Worm (Caenorhabditis elegans): ENCODE measurements around the gene ttr-34.

Gene ttr-34

DNA sequence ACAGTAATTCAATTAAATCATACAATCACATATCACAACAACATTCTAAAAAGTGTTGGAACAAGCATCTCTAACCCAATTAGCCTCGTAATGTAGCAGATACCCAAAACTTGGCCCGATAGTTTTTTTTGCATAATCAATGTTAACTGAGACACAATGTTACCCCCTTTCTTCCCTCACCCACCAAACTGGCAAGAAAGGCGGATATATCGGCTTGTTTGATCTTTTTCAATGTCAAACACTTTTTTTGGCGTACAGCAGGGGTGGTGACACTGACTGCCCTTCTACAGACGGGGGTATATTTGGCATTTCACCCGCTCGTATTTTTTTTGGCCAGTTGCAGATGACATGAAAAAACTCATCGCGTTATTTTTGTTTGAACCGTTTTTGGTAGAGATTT, 29.6 kb upstream of the ttr-34 start:
- TF ChIP-seq B0310.2 (tag; optimal IDR thresholded peaks at IDR 0.05) (no peak), tbx-11 (GFP tag; IDR thresholded peaks at IDR 0.05) (no peak), hmbx-1 (tag; optimal IDR thresholded peaks at IDR 0.05) (no peak), flt-1 (GFP tag; IDR thresholded peaks at IDR 0.05) (no peak), ceh-13 (GFP tag; optimal IDR thresholded peaks at IDR 0.05) (no peak)

ce11 chrX:13112664-13113063, 26.9 kb upstream of the ttr-34 start:
- TF ChIP-seq ceh-36 (tag; optimal IDR thresholded peaks at IDR 0.05) (no peak), tbx-37 (GFP tag; conservative IDR thresholded peaks at IDR 0.05) (no peak), tra-4 (tag; optimal IDR thresholded peaks at IDR 0.05) (no peak)

DNA sequence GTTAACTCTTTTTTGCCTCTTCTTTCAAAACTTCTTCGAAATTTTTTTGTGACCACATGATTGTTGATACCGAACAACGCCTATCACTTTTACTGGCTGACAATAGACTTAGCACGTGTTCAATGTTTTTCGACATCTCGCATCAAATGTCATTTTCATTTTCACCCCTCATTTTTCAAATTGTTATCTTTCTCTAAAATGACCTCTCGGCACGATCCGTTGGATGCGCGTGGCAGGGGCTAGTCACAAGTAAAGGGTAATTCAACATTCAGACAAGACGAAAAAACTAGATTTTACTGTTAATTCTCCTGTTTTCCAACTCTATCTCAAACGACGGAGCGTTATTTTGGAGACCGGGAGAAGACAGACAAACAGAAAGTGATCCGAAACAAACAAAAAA, 26.1 kb upstream of the ttr-34 start, which contains the start of gene F17H10.2:
Gene F17H10.2 (plus strand): TSS at position 316 of the 400 bp plus-strand sequence.
- TF ChIP-seq tbx-11 (GFP tag; IDR thresholded peaks at IDR 0.05) (no peak), hnd-1 (tag; optimal IDR thresholded peaks at IDR 0.05) (no peak), tra-4 (tag; optimal IDR thresholded peaks at IDR 0.05) (no peak), tbx-37 (GFP tag; conservative IDR thresholded peaks at IDR 0.05) (no peak), ama-1 (optimal IDR thresholded peaks at IDR 0.05) (no peak)

ce11 chrX:13115694-13116093, 23.9 kb upstream of the ttr-34 start:
- no peak for TF ChIP-seq ceh-36 (tag; optimal IDR thresholded peaks at IDR 0.05)
- TF ChIP-seq tbx-37 (GFP tag; conservative IDR thresholded peaks at IDR 0.05): no peak
- TF ChIP-seq tra-4 (tag; optimal IDR thresholded peaks at IDR 0.05): no peak
- TF ChIP-seq hmg-4 (GFP tag; optimal IDR thresholded peaks at IDR 0.05): no peak
- no peak for TF ChIP-seq F13C5.2 (tag; optimal IDR thresholded peaks at IDR 0.05)
- no peak for TF ChIP-seq flt-1 (GFP tag; IDR thresholded peaks at IDR 0.05)

DNA sequence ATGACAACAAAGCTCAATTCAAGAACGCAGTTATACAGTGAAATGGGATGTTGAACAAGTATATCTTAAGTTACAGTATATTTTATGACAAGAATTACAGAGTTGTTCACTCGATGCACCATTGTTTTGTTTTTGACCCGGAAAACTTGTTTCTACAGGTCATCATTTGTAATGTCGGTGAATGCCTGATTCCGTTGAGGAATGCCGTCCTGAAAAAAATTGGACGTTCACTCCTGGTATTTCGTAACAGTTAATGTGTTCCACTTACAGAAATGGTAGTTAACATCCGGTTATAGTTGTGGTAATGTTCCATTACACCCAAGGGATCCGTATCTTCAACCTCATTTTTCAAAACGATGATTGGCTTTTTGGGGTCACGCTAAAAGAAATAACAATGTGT, 23.2 kb upstream of the ttr-34 start:
- TF ChIP-seq aly-1 (tag; optimal IDR thresholded peaks at IDR 0.05) (no peak), tbx-37 (GFP tag; conservative IDR thresholded peaks at IDR 0.05) (no peak), sea-1 (GFP tag; conservative IDR thresholded peaks at IDR 0.05) (no peak), hmbx-1 (tag; optimal IDR thresholded peaks at IDR 0.05) (no peak), scrt-1 (GFP tag; IDR thresholded peaks at IDR 0.05) (no peak), ets-7 (tag; optimal IDR thresholded peaks at IDR 0.05) (no peak), B0310.2 (tag; optimal IDR thresholded peaks at IDR 0.05) (no peak), ceh-36 (tag; optimal IDR thresholded peaks at IDR 0.05) (no peak), hnd-1 (tag; optimal IDR thresholded peaks at IDR 0.05) (no peak), pes-1 (GFP tag; IDR thresholded peaks at IDR 0.05) (no peak), flt-1 (GFP tag; IDR thresholded peaks at IDR 0.05) (no peak), F13C5.2 (tag; optimal IDR thresholded peaks at IDR 0.05) (no peak), ceh-13 (GFP tag; optimal IDR thresholded peaks at IDR 0.05) (no peak), ama-1 (optimal IDR thresholded peaks at IDR 0.05) (no peak), tbx-11 (GFP tag; IDR thresholded peaks at IDR 0.05) (no peak)

- TF ChIP-seq ama-1 (optimal IDR thresholded peaks at IDR 0.05) (no peak), ceh-36 (tag; optimal IDR thresholded peaks at IDR 0.05) (no peak), scrt-1 (GFP tag; IDR thresholded peaks at IDR 0.05) (no peak), tbx-11 (GFP tag; IDR thresholded peaks at IDR 0.05) (no peak), ets-7 (tag; optimal IDR thresholded peaks at IDR 0.05) (no peak), sea-1 (GFP tag; conservative IDR thresholded peaks at IDR 0.05) (no peak), aly-1 (tag; optimal IDR thresholded peaks at IDR 0.05) (no peak), hmg-4 (GFP tag; optimal IDR thresholded peaks at IDR 0.05) (no peak), tra-4 (tag; optimal IDR thresholded peaks at IDR 0.05) (no peak), hmbx-1 (tag; optimal IDR thresholded peaks at IDR 0.05) (no peak), B0310.2 (tag; optimal IDR thresholded peaks at IDR 0.05) (no peak), F13C5.2 (tag; optimal IDR thresholded peaks at IDR 0.05) (no peak), tbx-37 (GFP tag; conservative IDR thresholded peaks at IDR 0.05) (no peak), flt-1 (GFP tag; IDR thresholded peaks at IDR 0.05) (no peak), hnd-1 (tag; optimal IDR thresholded peaks at IDR 0.05) (no peak), pes-1 (GFP tag; IDR thresholded peaks at IDR 0.05) (no peak)
Measured at ce11 chrX:13119900-13120299, 19.7 kb upstream of the ttr-34 start.

ce11 chrX:13121104-13121503, 18.5 kb upstream of the ttr-34 start:
- TF ChIP-seq B0310.2 (tag; optimal IDR thresholded peaks at IDR 0.05) (peak; percentile 93), F13C5.2 (tag; optimal IDR thresholded peaks at IDR 0.05) (peak; percentile 93), tra-4 (tag; optimal IDR thresholded peaks at IDR 0.05) (peak; percentile 89), flt-1 (GFP tag; IDR thresholded peaks at IDR 0.05) (peak; percentile 99), ceh-13 (GFP tag; optimal IDR thresholded peaks at IDR 0.05) (peak; percentile 97), ets-7 (tag; optimal IDR thresholded peaks at IDR 0.05) (peak; percentile 92), tbx-37 (GFP tag; conservative IDR thresholded peaks at IDR 0.05) (peak; percentile 95), hnd-1 (tag; optimal IDR thresholded peaks at IDR 0.05) (peak; percentile 74), scrt-1 (GFP tag; IDR thresholded peaks at IDR 0.05) (peak; percentile 98), ama-1 (optimal IDR thresholded peaks at IDR 0.05) (no peak), pes-1 (GFP tag; IDR thresholded peaks at IDR 0.05) (peak; percentile 98), tbx-11 (GFP tag; IDR thresholded peaks at IDR 0.05) (peak; percentile 98), hmg-4 (GFP tag; optimal IDR thresholded peaks at IDR 0.05) (peak; percentile 99), hmbx-1 (tag; optimal IDR thresholded peaks at IDR 0.05) (peak; percentile 86), sea-1 (GFP tag; conservative IDR thresholded peaks at IDR 0.05) (peak; percentile 98), ceh-36 (tag; optimal IDR thresholded peaks at IDR 0.05) (peak; percentile 96), aly-1 (tag; optimal IDR thresholded peaks at IDR 0.05) (peak; percentile 96)

DNA sequence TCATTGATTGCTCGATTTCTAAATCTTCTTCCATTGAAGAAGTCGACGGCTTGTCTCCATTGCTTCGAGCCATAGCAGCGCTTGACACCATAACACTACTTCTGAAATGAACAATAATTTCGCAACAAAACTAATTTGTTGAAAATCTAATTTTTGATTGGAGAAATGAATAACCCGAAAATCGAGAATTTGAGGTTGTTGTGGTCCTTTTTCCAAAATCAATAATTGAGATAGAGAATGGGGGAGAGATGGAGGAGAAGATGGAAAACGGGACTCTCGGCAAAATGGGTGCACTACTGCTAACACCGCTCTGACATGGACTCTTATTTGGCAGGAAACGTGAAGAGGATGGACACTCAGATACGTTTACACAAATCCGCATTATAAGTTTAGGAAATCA, 17.4 kb upstream of the ttr-34 start, which contains the start of gene snx-17:
Gene snx-17 (minus strand): TSS at position 101 of the 400 bp plus-strand sequence.
- TF ChIP-seq tbx-37 (GFP tag; conservative IDR thresholded peaks at IDR 0.05) (no peak), flt-1 (GFP tag; IDR thresholded peaks at IDR 0.05) (no peak), B0310.2 (tag; optimal IDR thresholded peaks at IDR 0.05) (no peak), sea-1 (GFP tag; conservative IDR thresholded peaks at IDR 0.05) (no peak), ceh-36 (tag; optimal IDR thresholded peaks at IDR 0.05) (no peak), hnd-1 (tag; optimal IDR thresholded peaks at IDR 0.05) (no peak)

Measured in whole organism, early embryonic.